Fruit fly (Drosophila melanogaster) whole organism, wandering third instar larva: ENCODE results near the gene CG18748.

Experiments
- CG32264 ChIP-seq: fragments of 200-800 bp; sonication (Bioruptor generic); optimal IDR thresholded peaks from 2 replicates; lab custom pipeline; 2016; ENCODE audit warnings: missing biosample characterization, missing genetic modification characterization
- CrebA ChIP-seq: fragments of 200-800 bp; sonication (Bioruptor generic); optimal IDR thresholded peaks from 2 replicates; lab custom pipeline; 2016; ENCODE audit warnings: missing biosample characterization, mild to moderate bottlenecking, missing genetic modification characterization, borderline replicate concordance
- HLH106 ChIP-seq: fragments of 200-800 bp; optimal IDR thresholded peaks from 3 replicates; lab custom pipeline; 2019; ENCODE audit warnings: missing biosample characterization, mild to moderate bottlenecking, missing genetic modification characterization, moderate library complexity
- Jra ChIP-seq: sonication (Bioruptor generic); optimal IDR thresholded peaks from 2 replicates; lab custom pipeline; 2016; ENCODE audit warnings: missing biosample characterization, missing genetic modification characterization
- Mio ChIP-seq: sonication (Bioruptor generic); optimal IDR thresholded peaks from 2 replicates; lab custom pipeline; 2016; ENCODE audit warnings: missing biosample characterization, missing genetic modification characterization
- Myc ChIP-seq: fragments of >200 bp; optimal IDR thresholded peaks from 2 replicates; lab custom pipeline; 2017
- N ChIP-seq: fragments of >200 bp; optimal IDR thresholded peaks from 2 replicates; lab custom pipeline; 2018; ENCODE audit warnings: missing biosample characterization, missing external identifiers, missing genetic modification characterization
- OdsH ChIP-seq: fragments of 200-800 bp; sonication (Bioruptor generic); optimal IDR thresholded peaks from 2 replicates; lab custom pipeline; 2016; ENCODE audit warnings: missing biosample characterization, mild to moderate bottlenecking, missing genetic modification characterization
- Rel ChIP-seq, 2 experiments: fragments of 200-800 bp; sonication (Bioruptor generic) in 1 of 2; optimal IDR thresholded peaks; 2 replicates in 1 of 2; 3 replicates in 1 of 2; lab custom pipeline; 2016 to 2019; ENCODE audit warnings: mild to moderate bottlenecking in 2 of 2, missing biosample characterization in 2 of 2, missing genetic modification characterization in 2 of 2, moderate library complexity in 1 of 2
- Sp1 ChIP-seq: fragments of 200-800 bp; sonication (Bioruptor generic); optimal IDR thresholded peaks from 3 replicates; lab custom pipeline; 2019; ENCODE audit warnings: missing biosample characterization, mild to moderate bottlenecking, missing genetic modification characterization, moderate library complexity
- Vsx2 ChIP-seq: fragments of 200-300, 225-300 bp; sonication (Bioruptor generic); optimal IDR thresholded peaks from 2 replicates; lab custom pipeline; 2018; ENCODE audit warnings: missing biosample characterization, missing genetic modification characterization; ENCODE audit not compliant: partially characterized antibody
- br ChIP-seq: fragments of 200-800 bp; sonication (Bioruptor generic); optimal IDR thresholded peaks from 2 replicates; lab custom pipeline; 2016; ENCODE audit warnings: missing biosample characterization, missing genetic modification characterization
- brk ChIP-seq: fragments of 200-800 bp; sonication (Bioruptor generic); optimal IDR thresholded peaks from 2 replicates; lab custom pipeline; 2016; ENCODE audit warnings: missing biosample characterization, mild to moderate bottlenecking, missing genetic modification characterization
- dl ChIP-seq, 2 experiments: fragments of 175-275, 200-275 bp in 1 of 2; fragments of 200-275 bp in 1 of 2; sonication (Bioruptor generic); optimal IDR thresholded peaks; lab custom pipeline; 2018; ENCODE audit warnings: mild to moderate bottlenecking in 2 of 2, missing biosample characterization in 2 of 2, missing genetic modification characterization in 2 of 2, moderate library complexity in 2 of 2; ENCODE audit not compliant: partially characterized antibody in 2 of 2, insufficient read depth in 1 of 2
- dmrt93B ChIP-seq: fragments of 200-800 bp; sonication (Bioruptor generic); optimal IDR thresholded peaks from 2 replicates; lab custom pipeline; 2018; ENCODE audit warnings: missing biosample characterization, mild to moderate bottlenecking, missing genetic modification characterization
- fru ChIP-seq: fragments of 200-800 bp; sonication (Bioruptor generic); optimal IDR thresholded peaks from 3 replicates; lab custom pipeline; 2016; ENCODE audit warnings: missing biosample characterization, mild to moderate bottlenecking, missing genetic modification characterization
- psq ChIP-seq: fragments of 200-800 bp; sonication (Bioruptor generic); optimal IDR thresholded peaks from 3 replicates; lab custom pipeline; 2017; ENCODE audit warnings: missing biosample characterization, mild to moderate bottlenecking, missing genetic modification characterization, moderate library complexity
- rgr ChIP-seq: fragments of 200-800 bp; sonication (Bioruptor generic); optimal IDR thresholded peaks from 3 replicates; lab custom pipeline; 2016; ENCODE audit warnings: missing biosample characterization, mild to moderate bottlenecking, missing genetic modification characterization
- sage ChIP-seq: fragments of 200-800 bp; sonication (Bioruptor generic); optimal IDR thresholded peaks from 2 replicates; lab custom pipeline; 2016; ENCODE audit warnings: missing biosample characterization, mild to moderate bottlenecking, missing genetic modification characterization
- tai ChIP-seq: sonication (Bioruptor generic); optimal IDR thresholded peaks from 2 replicates; lab custom pipeline; 2016; ENCODE audit warnings: missing biosample characterization, missing genetic modification characterization
- woc ChIP-seq: sonication (Bioruptor generic); optimal IDR thresholded peaks from 2 replicates; lab custom pipeline; 2016; ENCODE audit warnings: missing biosample characterization, mild to moderate bottlenecking, missing genetic modification characterization

The CG18748 gene

dm6 chr3R:7757822-7758221 lies 29.9 kb downstream of the CG18748 start, which contains the start of gene CG10919:
Gene CG10919 (plus strand): TSS chr3R:7758122.
- TF ChIP-seq psq (GFP tag; lab: Kevin White, UChicago) = no peak
- TF ChIP-seq CrebA = no peak
- no peak for TF ChIP-seq brk (GFP tag; lab: Kevin White, UChicago)
- no peak for TF ChIP-seq OdsH (GFP tag; lab: Kevin White, UChicago)
- no peak for TF ChIP-seq Myc (lab: Kevin White, UChicago)
- no peak for TF ChIP-seq fru
- TF ChIP-seq sage (GFP tag; lab: Kevin White, UChicago) = no peak
- TF ChIP-seq Jra (GFP tag; lab: Kevin White, UChicago) = no peak
- no peak for TF ChIP-seq tai
- TF ChIP-seq br = no peak
- no peak for TF ChIP-seq rgr (GFP tag; lab: Kevin White, UChicago)
- TF ChIP-seq Sp1 (GFP tag; lab: Kevin White, UChicago) = no peak
- TF ChIP-seq HLH106 (tag; lab: Kevin White, UChicago) = no peak
- TF ChIP-seq Rel (GFP tag; optimal IDR thresholded peaks at IDR 0.05; lab: Kevin White, UChicago) = no peak
- no peak for TF ChIP-seq Rel (tag; optimal IDR thresholded peaks at IDR 0.05; lab: Kevin White, UChicago)

DNA sequence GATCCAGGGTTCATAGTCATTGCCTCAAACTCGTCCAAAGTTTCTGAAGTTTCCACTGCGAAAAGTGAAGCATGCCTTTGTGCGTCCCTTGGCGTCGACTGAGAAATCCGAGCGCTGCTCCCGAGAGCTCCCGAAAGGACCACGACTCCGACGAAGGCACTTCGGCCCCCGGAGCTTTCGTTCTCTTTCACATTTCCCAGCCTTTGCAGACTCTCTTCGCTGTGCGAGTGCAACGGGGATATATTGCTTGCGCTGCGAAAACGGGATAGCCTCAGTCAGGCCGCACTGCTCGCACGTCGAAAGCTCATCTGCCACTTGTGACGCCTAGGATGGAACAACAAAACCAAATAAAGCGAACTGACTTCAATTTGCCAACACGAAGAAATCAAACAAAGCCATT lies 34.2 kb downstream of the CG18748 start:
- TF ChIP-seq Rel (GFP tag; optimal IDR thresholded peaks at IDR 0.05; lab: Kevin White, UChicago) (no peak), Rel (tag; optimal IDR thresholded peaks at IDR 0.05; lab: Kevin White, UChicago) (no peak), Mio (GFP tag; lab: Kevin White, UChicago) (no peak), dl (GFP tag; optimal IDR thresholded peaks at IDR 0.05; lab: Kevin White, UChicago; ENCODE audit: insufficient read depth in 1 of 2, partially characterized antibody in 2 of 2) (no peak), psq (GFP tag; lab: Kevin White, UChicago) (no peak), N (no peak), Vsx2 (GFP tag; lab: Kevin White, UChicago) (no peak), CrebA (no peak), tai (no peak), Sp1 (GFP tag; lab: Kevin White, UChicago) (no peak), rgr (GFP tag; lab: Kevin White, UChicago) (no peak), sage (GFP tag; lab: Kevin White, UChicago) (no peak)
- TF ChIP-seq, all 38 proteins: peak for 0

dm6 chr3R:7749993-7750392 lies 37.7 kb downstream of the CG18748 start, which contains the start of gene pyd3:
Gene pyd3 (minus strand): TSS chr3R:7750079.
- TF ChIP-seq CG32264 (GFP tag; lab: Kevin White, UChicago) = no peak
- TF ChIP-seq brk (GFP tag; lab: Kevin White, UChicago) = no peak
- no peak for TF ChIP-seq CrebA
- TF ChIP-seq dmrt93B (GFP tag; lab: Kevin White, UChicago) = no peak
- no peak for TF ChIP-seq OdsH (GFP tag; lab: Kevin White, UChicago)
- no peak for TF ChIP-seq Myc (lab: Kevin White, UChicago)
- no peak for TF ChIP-seq br
- no peak for TF ChIP-seq woc (GFP tag; lab: Kevin White, UChicago)

DNA sequence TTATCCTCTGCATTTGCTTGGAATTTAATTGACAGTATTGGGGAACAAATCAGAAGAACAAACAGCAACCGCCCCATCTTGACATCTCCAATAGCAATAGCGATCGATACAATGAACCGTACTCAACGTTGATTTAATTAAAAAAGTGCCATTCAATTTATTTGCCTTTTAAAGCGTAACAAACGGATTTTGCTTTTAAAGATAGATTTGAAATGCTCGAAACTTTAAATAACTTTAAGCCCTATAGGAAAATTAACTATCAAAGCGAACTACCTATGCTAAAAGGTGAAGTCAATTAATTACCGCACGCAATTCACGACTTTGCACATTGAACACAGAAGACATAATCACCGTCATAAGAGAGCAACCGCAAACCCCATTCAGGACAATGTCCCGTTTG lies 48.3 kb downstream of the CG18748 start, which contains the start of gene CG43254:
Gene CG43254 (minus strand): TSS at position 101 of the 400 bp plus-strand sequence.
- no peak for TF ChIP-seq Myc (lab: Kevin White, UChicago)
